Worm (Caenorhabditis elegans): ENCODE measurements around the gene sma-1.
A peak's percentile ranks its signal among the peaks of the same experiment; 100 is the strongest.

The sma-1 gene

DNA sequence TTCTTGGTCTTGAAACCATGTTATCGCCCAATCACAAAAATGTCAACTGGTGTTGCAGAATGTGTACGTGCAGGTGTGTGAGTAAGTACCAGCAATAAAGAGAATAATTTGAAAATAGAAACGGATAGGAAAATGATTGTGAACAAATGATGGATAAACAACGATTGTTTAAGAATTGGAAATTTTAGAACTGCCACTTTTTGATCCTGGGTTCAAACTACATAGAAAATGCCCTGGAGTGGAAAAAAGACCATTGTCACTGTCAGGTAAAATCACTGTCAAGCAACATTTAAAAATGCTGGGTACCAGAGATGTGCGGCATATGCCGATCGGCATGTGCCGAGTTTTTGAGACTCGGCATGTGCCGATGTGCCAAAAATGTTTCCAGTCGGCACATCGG lies 16.0 kb upstream of the sma-1 start:
- TF ChIP-seq K09A11.1 (tag; optimal IDR thresholded peaks at IDR 0.05; ENCODE audit: insufficient read depth) (peak; percentile 39), sdc-2 (tag; optimal IDR thresholded peaks at IDR 0.05) (no peak), eyg-1 (tag; optimal IDR thresholded peaks at IDR 0.05) (no peak), mec-3 (tag; optimal IDR thresholded peaks at IDR 0.05; ENCODE audit: borderline replicate concordance) (no peak), ahr-1 (tag; optimal IDR thresholded peaks at IDR 0.05) (no peak), fax-1 (tag; optimal IDR thresholded peaks at IDR 0.05) (no peak)

DNA sequence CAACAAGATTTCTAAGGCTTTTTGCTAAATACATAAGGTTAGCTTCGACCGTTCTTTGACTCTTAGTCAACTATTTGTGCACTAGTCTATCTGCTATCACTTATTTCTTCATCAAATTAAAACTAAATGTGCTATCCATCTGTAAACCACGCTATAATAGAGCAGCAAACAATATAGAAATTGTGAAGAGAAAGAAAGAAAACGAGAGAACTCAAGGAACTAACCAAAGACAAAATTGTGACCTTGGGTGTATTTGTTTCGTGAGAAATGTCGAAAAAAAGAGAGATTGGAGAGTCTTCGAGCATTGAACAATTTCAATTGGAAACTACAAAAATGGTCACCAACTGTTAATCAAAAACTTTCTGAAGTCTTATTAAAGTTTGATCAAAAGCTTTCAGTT lies 14.2 kb upstream of the sma-1 start:
- TF ChIP-seq tbx-2 (tag; optimal IDR thresholded peaks at IDR 0.05), result no peak
- TF ChIP-seq pqm-1 (tag; optimal IDR thresholded peaks at IDR 0.05), result no peak
- TF ChIP-seq dve-1 (tag; optimal IDR thresholded peaks at IDR 0.05), result no peak
- no peak for TF ChIP-seq ets-4 (tag; optimal IDR thresholded peaks at IDR 0.05)
- no peak for TF ChIP-seq npax-4 (tag; optimal IDR thresholded peaks at IDR 0.05)
- TF ChIP-seq ahr-1 (tag; optimal IDR thresholded peaks at IDR 0.05), result no peak
- TF ChIP-seq che-1 (tag; optimal IDR thresholded peaks at IDR 0.05), result no peak
- TF ChIP-seq ttx-3 (tag; optimal IDR thresholded peaks at IDR 0.05), result no peak
- TF ChIP-seq nhr-232 (tag; optimal IDR thresholded peaks at IDR 0.05), result no peak
- no peak for TF ChIP-seq sdc-2 (tag; optimal IDR thresholded peaks at IDR 0.05)
- TF ChIP-seq pros-1 (tag; optimal IDR thresholded peaks at IDR 0.05), result no peak
- TF ChIP-seq lin-11 (tag; optimal IDR thresholded peaks at IDR 0.05), result no peak

DNA sequence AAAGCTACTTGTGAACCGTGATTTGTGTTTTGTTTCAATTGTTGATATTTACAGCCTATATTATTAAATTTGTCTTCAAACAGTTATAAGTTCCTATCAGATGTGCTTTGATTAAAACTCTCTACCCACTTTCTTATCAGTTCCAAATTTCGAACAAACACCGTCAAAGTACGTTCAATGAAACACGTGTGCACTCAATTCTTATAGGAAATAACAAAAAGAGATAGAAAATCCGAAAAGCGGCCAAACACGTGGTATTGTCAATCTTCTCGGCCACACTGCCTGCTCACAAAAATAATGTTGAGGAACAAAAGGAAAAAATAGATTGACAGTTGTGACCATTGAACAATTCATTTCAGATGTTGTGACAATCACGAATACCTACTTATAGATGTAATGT lies 13.3 kb upstream of the sma-1 start:
- no peak for TF ChIP-seq nhr-11 (tag; optimal IDR thresholded peaks at IDR 0.05)
- no peak for TF ChIP-seq tbx-2 (tag; optimal IDR thresholded peaks at IDR 0.05)
- no peak for TF ChIP-seq K02D7.2 (tag; optimal IDR thresholded peaks at IDR 0.05)
- TF ChIP-seq ceh-2 (tag; optimal IDR thresholded peaks at IDR 0.05), result no peak
- TF ChIP-seq hlh-6 (tag; optimal IDR thresholded peaks at IDR 0.05), result no peak
- TF ChIP-seq elt-2 (tag; optimal IDR thresholded peaks at IDR 0.05), result peak; percentile 38

DNA sequence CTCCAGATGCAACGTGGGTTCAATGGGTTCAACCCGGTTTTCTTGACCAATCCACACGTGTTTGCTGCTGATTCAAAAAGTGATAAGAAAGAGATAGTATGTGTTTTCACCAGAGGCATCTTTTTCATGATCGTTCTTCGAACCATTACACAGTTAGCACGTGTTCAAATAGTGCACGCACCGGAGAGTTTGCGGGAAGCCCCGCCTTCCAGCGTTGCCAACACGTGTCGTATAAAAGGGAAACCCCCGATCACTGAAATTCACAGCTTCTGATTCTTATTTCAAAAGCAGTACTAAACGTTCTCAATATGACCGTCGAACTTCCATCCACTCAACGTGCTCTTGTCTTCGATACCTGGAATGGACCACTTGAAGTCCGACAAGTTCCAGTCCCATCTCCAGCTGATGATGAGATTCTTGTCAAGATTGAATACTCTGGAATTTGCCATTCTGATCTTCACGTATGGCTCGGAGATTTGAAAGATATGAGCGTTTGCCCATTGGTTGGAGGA lies 11.2 kb upstream of the sma-1 start, which contains the start of gene adh-1:
TSS of gene adh-1 (plus strand) at position 261 of the 512 bp plus-strand sequence.
- TF ChIP-seq pax-1 (tag; optimal IDR thresholded peaks at IDR 0.05) (no peak), hlh-30 (tag; optimal IDR thresholded peaks at IDR 0.05; ENCODE audit: insufficient read depth) (no peak), sox-4 (tag; optimal IDR thresholded peaks at IDR 0.05) (no peak), ceh-6 (GFP tag; optimal IDR thresholded peaks at IDR 0.05) (no peak), unc-55 (GFP tag; optimal IDR thresholded peaks at IDR 0.05) (no peak), ceh-18 (tag; optimal IDR thresholded peaks at IDR 0.05) (peak; percentile 74), pha-2 (tag; optimal IDR thresholded peaks at IDR 0.05) (no peak)

DNA sequence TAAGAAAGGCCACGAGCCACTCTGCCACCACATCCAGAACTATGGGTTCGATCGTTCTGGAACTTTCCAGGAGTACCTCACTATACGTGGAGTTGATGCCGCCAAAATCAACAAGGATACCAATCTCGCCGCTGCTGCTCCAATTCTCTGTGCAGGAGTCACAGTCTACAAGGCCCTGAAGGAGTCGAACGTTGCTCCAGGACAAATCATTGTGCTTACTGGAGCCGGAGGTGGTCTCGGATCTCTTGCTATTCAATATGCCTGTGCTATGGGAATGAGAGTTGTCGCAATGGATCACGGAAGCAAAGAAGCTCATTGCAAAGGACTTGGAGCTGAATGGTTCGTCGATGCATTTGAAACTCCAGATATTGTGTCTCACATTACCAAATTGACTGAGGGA lies 10.6 kb upstream of the sma-1 start:
- no peak for TF ChIP-seq pat-9 (tag; optimal IDR thresholded peaks at IDR 0.05)
- TF ChIP-seq elt-4 (tag; optimal IDR thresholded peaks at IDR 0.05), result no peak
- TF ChIP-seq zip-5 (tag; optimal IDR thresholded peaks at IDR 0.05), result no peak
- no peak for TF ChIP-seq gmeb-2 (tag; optimal IDR thresholded peaks at IDR 0.05)
- no peak for TF ChIP-seq hlh-30 (tag; optimal IDR thresholded peaks at IDR 0.05; ENCODE audit: insufficient read depth)

DNA sequence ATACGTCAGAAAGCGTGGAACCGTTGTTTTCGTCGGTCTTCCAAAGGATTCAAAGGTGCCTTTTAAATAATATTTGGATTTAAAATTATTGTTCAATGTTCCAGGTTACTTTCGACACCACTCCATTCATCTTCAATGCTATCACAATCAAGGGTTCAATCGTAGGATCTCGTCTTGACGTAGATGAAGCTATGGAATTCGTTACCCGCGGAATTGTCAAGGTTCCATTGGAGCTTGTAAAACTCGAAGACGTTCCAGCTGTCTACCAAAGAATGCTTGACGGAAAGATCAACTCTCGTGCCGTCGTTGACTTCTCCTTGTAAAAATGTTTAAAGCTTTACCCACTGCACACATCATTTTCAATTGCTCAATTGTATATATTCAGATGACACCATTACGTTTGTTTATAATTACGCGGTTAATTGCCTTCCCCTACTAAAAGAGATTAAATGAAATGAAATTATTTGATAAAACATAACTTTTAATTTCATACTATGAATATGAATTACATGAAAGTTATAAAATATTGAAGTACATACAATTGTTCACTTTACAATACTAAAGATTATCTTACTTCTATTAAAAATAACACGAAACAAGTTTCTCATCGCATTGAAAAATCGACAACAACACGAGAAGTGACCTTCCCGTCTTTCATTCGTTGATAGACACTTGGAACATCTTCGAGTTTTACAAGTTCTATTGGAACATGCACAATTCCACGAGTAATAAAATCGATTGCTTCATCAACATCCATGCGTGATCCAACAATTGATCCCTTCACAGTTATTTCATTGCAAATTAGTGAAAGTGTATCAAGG lies 9.9 kb upstream of the sma-1 start:
- TF ChIP-seq unc-55 (GFP tag; optimal IDR thresholded peaks at IDR 0.05) (no peak), gmeb-2 (tag; optimal IDR thresholded peaks at IDR 0.05) (no peak), T23F11.4 (GFP tag; optimal IDR thresholded peaks at IDR 0.05) (no peak), elt-4 (tag; optimal IDR thresholded peaks at IDR 0.05) (no peak), Y22D7AL.16 (tag; optimal IDR thresholded peaks at IDR 0.05) (no peak), lin-11 (tag; optimal IDR thresholded peaks at IDR 0.05) (no peak), ttx-3 (tag; optimal IDR thresholded peaks at IDR 0.05) (no peak)

Data from whole organism, late embryonic.